Fruit fly (Drosophila melanogaster) whole organism, embryonic: ENCODE results near the gene CG10445.

Experiments used
- Adf1 ChIP-seq: fragments of 200-800 bp; sonication (Bioruptor generic); IDR thresholded peaks from 2 replicates; pipeline ENCODE4 v1.3.6; 2022; ENCODE audit warnings: missing biosample characterization, missing genetic modification characterization
- Aef1 ChIP-seq: fragments of 200-800 bp; sonication (Bioruptor generic); IDR thresholded peaks from 3 replicates; pipeline ENCODE4 v1.3.6; 2022; ENCODE audit warnings: missing biosample characterization, missing genetic modification characterization
- Atf3 ChIP-seq: fragments of 200-800 bp; sonication (Bioruptor generic); optimal IDR thresholded peaks from 3 replicates; lab custom pipeline; 2016; ENCODE audit warnings: missing biosample characterization, missing genetic modification characterization
- Awh ChIP-seq: fragments of 200-800 bp; sonication (Bioruptor generic); IDR thresholded peaks from 2 replicates; pipeline ENCODE4, ENCODE4 v1.3.6; 2022; ENCODE audit warnings: missing biosample characterization, missing genetic modification characterization
- Bteb2 ChIP-seq: fragments of 200-800 bp; sonication (Bioruptor generic); optimal IDR thresholded peaks from 2 replicates; lab custom pipeline; 2016; ENCODE audit warnings: missing biosample characterization, missing genetic modification characterization
- CG10366 ChIP-seq: fragments of 200-800 bp; sonication (Bioruptor generic); IDR thresholded peaks from 2 replicates; pipeline ENCODE4 v1.3.6; 2022; ENCODE audit warnings: missing biosample characterization, missing genetic modification characterization
- CG12219 ChIP-seq: fragments of 200-800 bp; sonication (Bioruptor generic); optimal IDR thresholded peaks from 3 replicates; lab custom pipeline; 2018; ENCODE audit warnings: missing biosample characterization, mild to moderate bottlenecking, missing genetic modification characterization
- CG13287 ChIP-seq: fragments of 200-800 bp; sonication (Bioruptor generic); IDR thresholded peaks from 2 replicates; pipeline ENCODE4 v1.3.6; 2022; ENCODE audit warnings: missing biosample characterization, missing genetic modification characterization; ENCODE audit not compliant: partially characterized antibody
- CG1529 ChIP-seq: fragments of 200-800 bp; sonication (Bioruptor generic); optimal IDR thresholded peaks from 3 replicates; lab custom pipeline; 2018; ENCODE audit warnings: missing biosample characterization, missing genetic modification characterization
- CG16779 ChIP-seq: fragments of 200-800 bp; sonication (Bioruptor generic); IDR thresholded peaks from 2 replicates; pipeline ENCODE4 v1.3.6; 2022; ENCODE audit warnings: missing biosample characterization, missing genetic modification characterization
- CG16863 ChIP-seq: fragments of 200-800 bp; sonication (Bioruptor generic); optimal IDR thresholded peaks from 3 replicates; lab custom pipeline; 2016; ENCODE audit warnings: missing biosample characterization, missing genetic modification characterization
- CG17361 ChIP-seq: fragments of 200-800 bp; sonication (Bioruptor generic); IDR thresholded peaks from 3 replicates; pipeline ENCODE4 v1.3.6; 2022; ENCODE audit warnings: missing biosample characterization, missing genetic modification characterization
- CG2116 ChIP-seq: fragments of 200-800 bp; sonication (Bioruptor generic); optimal IDR thresholded peaks from 3 replicates; lab custom pipeline; 2018; ENCODE audit warnings: missing biosample characterization, mild to moderate bottlenecking, missing genetic modification characterization
- CG2889 ChIP-seq: fragments of 200-800 bp; sonication (Bioruptor generic); IDR thresholded peaks from 3 replicates; pipeline ENCODE4 v1.3.6; 2022; ENCODE audit warnings: missing biosample characterization, missing genetic modification characterization
- CG3407 ChIP-seq: fragments of 200-800 bp; sonication (Bioruptor generic); optimal IDR thresholded peaks from 2 replicates; lab custom pipeline; 2018; ENCODE audit warnings: missing biosample characterization, mild to moderate bottlenecking, missing genetic modification characterization
- CG42726 ChIP-seq: fragments of 200-800 bp; sonication (Bioruptor generic); IDR thresholded peaks from 2 replicates; pipeline ENCODE4 v1.3.6; 2022; ENCODE audit warnings: missing biosample characterization, missing genetic modification characterization; ENCODE audit not compliant: partially characterized antibody
- CG4328 ChIP-seq: fragments of 200-800 bp; sonication (Bioruptor generic); optimal IDR thresholded peaks from 3 replicates; lab custom pipeline; 2017; ENCODE audit warnings: missing biosample characterization, missing genetic modification reagents, missing genetic modification characterization
- CG4707 ChIP-seq: fragments of 200-800 bp; sonication (Bioruptor generic); optimal IDR thresholded peaks from 2 replicates; lab custom pipeline; 2018; ENCODE audit warnings: missing biosample characterization, mild to moderate bottlenecking, missing genetic modification characterization, moderate library complexity
- CG6254 ChIP-seq: fragments of 200-800 bp; sonication (Bioruptor generic); optimal IDR thresholded peaks from 3 replicates; lab custom pipeline; 2017; ENCODE audit warnings: mild to moderate bottlenecking, missing biosample characterization, missing genetic modification reagents, missing genetic modification characterization
- CG7786 ChIP-seq: fragments of 200-800 bp; sonication (Bioruptor generic); optimal IDR thresholded peaks from 2 replicates; lab custom pipeline; 2016; ENCODE audit warnings: missing biosample characterization, missing genetic modification characterization
- CG8281 ChIP-seq: fragments of 200-800 bp; sonication (Bioruptor generic); optimal IDR thresholded peaks from 2 replicates; lab custom pipeline; 2018; ENCODE audit warnings: missing biosample characterization, mild to moderate bottlenecking, missing genetic modification characterization, moderate library complexity
- Camta ChIP-seq: fragments of 200-800 bp; sonication (Bioruptor generic); optimal IDR thresholded peaks from 2 replicates; lab custom pipeline; 2016; ENCODE audit warnings: missing biosample characterization, missing genetic modification characterization
- CrebB ChIP-seq: fragments of 200-800 bp; sonication (Bioruptor generic); optimal IDR thresholded peaks from 3 replicates; lab custom pipeline; 2018; ENCODE audit warnings: missing biosample characterization, mild to moderate bottlenecking, missing genetic modification characterization
- D ChIP-seq, 2 experiments: fragments of 200-800 bp in 1 of 2; fragments of >200 bp in 1 of 2; sonication (Bioruptor generic) in 1 of 2; optimal IDR thresholded peaks; 2 replicates in 1 of 2; 3 replicates in 1 of 2; lab custom pipeline; 2017; ENCODE audit warnings: mild to moderate bottlenecking in 1 of 2, missing biosample characterization in 1 of 2, missing genetic modification characterization in 1 of 2, missing genetic modification reagents in 1 of 2
- Dad ChIP-seq: fragments of 200-800 bp; sonication (Bioruptor generic); optimal IDR thresholded peaks from 3 replicates; lab custom pipeline; 2016; ENCODE audit warnings: missing biosample characterization, missing genetic modification characterization
- Eip74EF ChIP-seq, 2 experiments: fragments of 200-800 bp in 1 of 2; fragments of >200 bp in 1 of 2; sonication (Bioruptor generic) in 1 of 2; optimal IDR thresholded peaks; 2 replicates each; lab custom pipeline; 2017 to 2019; ENCODE audit warnings: missing biosample characterization in 2 of 2, missing genetic modification characterization in 2 of 2, mild to moderate bottlenecking in 1 of 2, moderate library complexity in 1 of 2
- HLH3B ChIP-seq: fragments of 200-800 bp; sonication (Bioruptor generic); IDR thresholded peaks from 2 replicates; pipeline ENCODE4 v1.3.6; 2022; ENCODE audit warnings: missing biosample characterization, missing genetic modification characterization
- HLH54F ChIP-seq: fragments of 200-800 bp; sonication (Bioruptor generic); optimal IDR thresholded peaks from 3 replicates; lab custom pipeline; 2016; ENCODE audit warnings: missing biosample characterization, missing genetic modification characterization
- Lpt ChIP-seq: fragments of >200 bp; optimal IDR thresholded peaks from 2 replicates; lab custom pipeline; 2018; ENCODE audit warnings: missing biosample characterization, missing genetic modification characterization
- Pdp1 ChIP-seq, 2 experiments: fragments of 200-800 bp; sonication (Bioruptor generic); optimal IDR thresholded peaks; 3 replicates each; lab custom pipeline; 2016; ENCODE audit warnings: missing biosample characterization in 2 of 2, missing genetic modification characterization in 2 of 2, mild to moderate bottlenecking in 1 of 2, moderate library complexity in 1 of 2
- Spps ChIP-seq: fragments of 200-800 bp; sonication (Bioruptor generic); optimal IDR thresholded peaks from 2 replicates; lab custom pipeline; 2018; ENCODE audit warnings: missing biosample characterization, mild to moderate bottlenecking, missing genetic modification characterization
- Sry-δ ChIP-seq: fragments of 200-800 bp; sonication (Bioruptor generic); optimal IDR thresholded peaks from 2 replicates; lab custom pipeline; 2016; ENCODE audit warnings: missing biosample characterization, missing genetic modification characterization
- TFAM ChIP-seq: fragments of 200-800 bp; sonication (Bioruptor generic); optimal IDR thresholded peaks from 2 replicates; lab custom pipeline; 2017; ENCODE audit warnings: missing biosample characterization, missing genetic modification characterization, inconsistent platforms
- ara ChIP-seq: fragments of 200-800 bp; sonication (Bioruptor generic); IDR thresholded peaks from 2 replicates; pipeline ENCODE4 v1.3.6; 2022; ENCODE audit warnings: missing biosample characterization, missing genetic modification characterization
- ewg ChIP-seq: fragments of 200-800 bp; sonication (Bioruptor generic); optimal IDR thresholded peaks from 3 replicates; lab custom pipeline; 2017; ENCODE audit warnings: mild to moderate bottlenecking, missing biosample characterization, missing genetic modification reagents, missing genetic modification characterization
- fru ChIP-seq: fragments of >200 bp; optimal IDR thresholded peaks from 2 replicates; lab custom pipeline; 2017
- gcm2 ChIP-seq: fragments of 200-800 bp; sonication (Bioruptor generic); optimal IDR thresholded peaks from 2 replicates; lab custom pipeline; 2016; ENCODE audit warnings: missing biosample characterization, missing genetic modification characterization
- gsb-n ChIP-seq: fragments of 200-800 bp; sonication (Bioruptor generic); optimal IDR thresholded peaks from 3 replicates; lab custom pipeline; 2018; ENCODE audit warnings: missing biosample characterization, mild to moderate bottlenecking, missing genetic modification characterization
- hth ChIP-seq: fragments of >200 bp; optimal IDR thresholded peaks from 2 replicates; lab custom pipeline; 2017; ENCODE audit warnings: inconsistent platforms
- lbe ChIP-seq: fragments of 200-800 bp; sonication (Bioruptor generic); optimal IDR thresholded peaks from 2 replicates; lab custom pipeline; 2016; ENCODE audit warnings: missing biosample characterization, mild to moderate bottlenecking, missing genetic modification characterization
- mld ChIP-seq: fragments of 200-800 bp; sonication (Bioruptor generic); IDR thresholded peaks from 3 replicates; pipeline ENCODE4 v1.3.6; 2022; ENCODE audit warnings: missing biosample characterization, missing genetic modification characterization; ENCODE audit not compliant: partially characterized antibody
- pfk ChIP-seq: fragments of 200-800 bp; sonication (Bioruptor generic); optimal IDR thresholded peaks from 2 replicates; lab custom pipeline; 2018; ENCODE audit warnings: missing biosample characterization, mild to moderate bottlenecking, missing genetic modification characterization, moderate library complexity
- scrt ChIP-seq: fragments of 200-800 bp; sonication (Bioruptor generic); optimal IDR thresholded peaks from 2 replicates; lab custom pipeline; 2018; ENCODE audit warnings: missing biosample characterization, mild to moderate bottlenecking, missing genetic modification characterization, moderate library complexity
- seq ChIP-seq: fragments of 200-800 bp; sonication (Bioruptor generic); IDR thresholded peaks from 2 replicates; pipeline ENCODE4 v1.3.6; 2022; ENCODE audit warnings: missing biosample characterization, missing genetic modification characterization
- sisA ChIP-seq: fragments of 200-800 bp; sonication (Bioruptor generic); IDR thresholded peaks from 2 replicates; pipeline ENCODE4 v1.3.6; 2022; ENCODE audit warnings: missing biosample characterization, missing genetic modification characterization
- ssp ChIP-seq: fragments of 200-800 bp; sonication (Bioruptor generic); IDR thresholded peaks from 2 replicates; pipeline ENCODE4 v1.3.6; 2022; ENCODE audit warnings: missing biosample characterization, missing genetic modification characterization
- unc-4 ChIP-seq: fragments of 200-800 bp; sonication (Bioruptor generic); IDR thresholded peaks from 2 replicates; pipeline ENCODE4 v1.3.6; 2022; ENCODE audit warnings: missing biosample characterization, missing genetic modification characterization; ENCODE audit not compliant: partially characterized antibody
- unpg ChIP-seq: fragments of 200-800 bp; sonication (Bioruptor generic); optimal IDR thresholded peaks from 3 replicates; lab custom pipeline; 2018; ENCODE audit warnings: missing biosample characterization, mild to moderate bottlenecking, missing genetic modification characterization, moderate library complexity
- vnd ChIP-seq: fragments of 200-800 bp; sonication (Bioruptor generic); IDR thresholded peaks from 3 replicates; pipeline ENCODE4 v1.3.6; 2022; ENCODE audit warnings: missing biosample characterization, missing genetic modification characterization; ENCODE audit not compliant: partially characterized antibody
- zfh2 ChIP-seq: fragments of 200-800 bp; sonication (Bioruptor generic); optimal IDR thresholded peaks from 2 replicates; lab custom pipeline; 2016; ENCODE audit warnings: missing biosample characterization, missing genetic modification characterization

The CG10445 gene

DNA sequence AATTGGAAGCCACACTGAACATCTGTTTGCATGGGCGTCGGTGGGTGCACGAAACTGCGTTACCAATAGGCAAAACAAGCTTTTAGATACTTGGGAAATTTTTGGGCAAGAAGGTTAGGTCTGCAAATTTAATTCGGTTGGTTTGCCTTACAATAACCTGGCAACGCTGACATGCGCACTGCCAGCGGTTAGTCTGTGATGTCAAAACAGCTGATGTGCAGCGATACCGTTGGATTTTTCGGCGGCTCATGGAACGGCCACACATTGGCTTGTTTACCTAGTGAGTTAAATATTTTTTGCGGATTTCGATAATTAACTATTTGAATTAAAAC lies 33.3 kb downstream of the CG10445 start, which contains the start of gene ArgRS-m (continued):
- TF ChIP-seq D (optimal IDR thresholded peaks at IDR 0.05; lab: Kevin White, UChicago) (no peak), D (GFP tag; optimal IDR thresholded peaks at IDR 0.05; lab: Kevin White, UChicago) (no peak), TFAM (GFP tag; lab: Kevin White, UChicago) (no peak), CrebB (tag; lab: Kevin White, UChicago) (peak; percentile 63), gcm2 (peak; percentile 10), hth (no peak), CG3407 (GFP tag; lab: Kevin White, UChicago) (peak; percentile 25), Aef1 (peak; percentile 20; the same call in 1 of the 3 replicates), CG6254 (GFP tag; lab: Kevin White, UChicago) (no peak), Dad (GFP tag; lab: Kevin White, UChicago) (peak; percentile 46), CG7786 (GFP tag; lab: Kevin White, UChicago) (peak; percentile 73), CG42726 (GFP tag; lab: Robert Waterston, UW) (no peak), seq (GFP tag; lab: Robert Waterston, UW) (no peak; the same call in 1 of the 2 replicates), Adf1 (GFP tag; lab: Robert Waterston, UW) (peak; percentile 23; the same call in 1 of the 2 replicates), unc-4 (GFP tag; lab: Robert Waterston, UW) (0 out of 2 replicates have a peak, but pooled peaks have one; percentile 53), sisA (peak; percentile 31; the same call in 1 of the 2 replicates), CG13287 (peak; percentile 65), CG1529 (no peak), CG17361 (GFP tag; lab: Robert Waterston, UW) (no peak; the same call in 2 of the 3 replicates), CG10366 (GFP tag; lab: Robert Waterston, UW) (no peak; the same call in 1 of the 2 replicates), CG12219 (GFP tag; lab: Kevin White, UChicago) (no peak), CG4707 (GFP tag; lab: Kevin White, UChicago) (no peak), fru (lab: Kevin White, UChicago) (no peak), Lpt (GFP tag; lab: Kevin White, UChicago) (no peak), HLH54F (GFP tag; lab: Kevin White, UChicago) (peak; percentile 69), CG16863 (GFP tag; lab: Kevin White, UChicago) (peak; percentile 16), Eip74EF (GFP tag; optimal IDR thresholded peaks at IDR 0.05; lab: Kevin White, UChicago) (no peak), Atf3 (GFP tag; lab: Kevin White, UChicago) (peak; percentile 55), Camta (GFP tag; lab: Kevin White, UChicago) (peak; percentile 20), Sry-δ (GFP tag; lab: Kevin White, UChicago) (peak; percentile 58), lbe (no peak), CG8281 (no peak), CG4328 (GFP tag; lab: Kevin White, UChicago) (no peak), gsb-n (tag; lab: Kevin White, UChicago) (peak; percentile 81), mld (GFP tag; lab: Robert Waterston, UW) (no peak), ssp (GFP tag; lab: Robert Waterston, UW) (0 out of 2 replicates have a peak, but pooled peaks have one; percentile 26), CG2889 (GFP tag; lab: Robert Waterston, UW) (0 out of 3 replicates have a peak, but pooled peaks have one; percentile 14), vnd (GFP tag; lab: Robert Waterston, UW) (no peak), Pdp1 (GFP tag; optimal IDR thresholded peaks at IDR 0.05; lab: Kevin White, UChicago) (peak in 1 of 2 experiments; percentile 55), zfh2 (GFP tag; lab: Kevin White, UChicago) (peak; percentile 73), pfk (GFP tag; lab: Kevin White, UChicago) (no peak), Awh (no peak), Bteb2 (GFP tag; lab: Kevin White, UChicago) (peak; percentile 63), HLH3B (GFP tag; lab: Robert Waterston, UW) (0 out of 2 replicates have a peak, but pooled peaks have one; percentile 7), ara (GFP tag; lab: Robert Waterston, UW) (no peak), CG2116 (peak; percentile 49), ewg (peak; percentile 99), scrt (GFP tag; lab: Kevin White, UChicago) (peak; percentile 4), unpg (GFP tag; lab: Kevin White, UChicago) (peak; percentile 42), CG16779 (no peak), Spps (tag; lab: Kevin White, UChicago) (no peak)
